Worm (Caenorhabditis elegans) whole organism, L4 larva: ENCODE results near the gene K02C4.5.
A peak's percentile ranks its signal among the peaks of the same experiment; 100 is the strongest.

Experiments used
- F44E2.7 ChIP-seq: fragments of 200-800 bp; sonication (Bioruptor generic); IDR thresholded peaks from 2 replicates; pipeline ENCODE4 v2.1.2; 2022; ENCODE audit warnings: missing genetic modification characterization, missing compliant biosample characterization
- F49E8.2 ChIP-seq: sonication (generic microtip); optimal IDR thresholded peaks from 2 replicates; lab custom pipeline; 2016; ENCODE audit warnings: missing compliant biosample characterization, mild to moderate bottlenecking, missing genetic modification characterization, borderline replicate concordance
- T26A8.4 ChIP-seq: fragments of 200-800 bp; sonication (Bioruptor generic); IDR thresholded peaks from 2 replicates; pipeline ENCODE4 v1.3.6; 2022; ENCODE audit warnings: missing genetic modification characterization, missing compliant biosample characterization
- Y75B8A.6 ChIP-seq: fragments of 200-800 bp; sonication (Bioruptor generic); IDR thresholded peaks from 2 replicates; pipeline ENCODE4 v1.3.6; 2022; ENCODE audit warnings: missing genetic modification reagents, missing genetic modification characterization, missing compliant biosample characterization
- aly-2 ChIP-seq: sonication (generic microtip); optimal IDR thresholded peaks from 2 replicates; lab custom pipeline; 2018; ENCODE audit warnings: missing biosample characterization, missing genetic modification characterization
- attf-4 ChIP-seq: sonication (generic microtip); optimal IDR thresholded peaks from 3 replicates; lab custom pipeline; 2017; ENCODE audit warnings: missing biosample characterization, missing genetic modification characterization
- ceh-28 ChIP-seq: fragments of 150-350 bp; optimal IDR thresholded peaks from 2 replicates; lab custom pipeline; 2014; ENCODE audit warnings: missing biosample characterization, missing genetic modification reagents, missing genetic modification characterization
- ceh-82 ChIP-seq: sonication (generic microtip); optimal IDR thresholded peaks from 2 replicates; lab custom pipeline; 2017; ENCODE audit warnings: missing biosample characterization, missing genetic modification characterization
- ces-1 ChIP-seq: fragments of 150-350 bp; sonication (generic microtip); optimal IDR thresholded peaks from 4 replicates; lab custom pipeline; 2014; ENCODE audit warnings: missing biosample characterization, missing genetic modification reagents, missing genetic modification characterization
- daf-12 ChIP-seq: fragments of 150-350 bp; optimal IDR thresholded peaks from 2 replicates; lab custom pipeline; 2014; ENCODE audit warnings: missing biosample characterization, missing genetic modification reagents, missing genetic modification characterization
- daf-16 ChIP-seq, 3 experiments: sonication (generic microtip); optimal IDR thresholded peaks; 2 replicates each; lab custom pipeline; 2016 to 2017; ENCODE audit warnings: missing genetic modification characterization in 3 of 3, missing genetic modification reagents in 3 of 3, mild to moderate bottlenecking in 2 of 3, missing compliant biosample characterization in 2 of 3, missing biosample characterization in 1 of 3, moderate library complexity in 1 of 3
- daf-8 ChIP-seq: fragments of 200-800 bp; sonication (Bioruptor generic); IDR thresholded peaks from 2 replicates; pipeline ENCODE4 v1.3.6; 2022; ENCODE audit warnings: missing genetic modification characterization, missing compliant biosample characterization
- dmd-6 ChIP-seq: fragments of 200-800 bp; sonication (Bioruptor generic); IDR thresholded peaks from 2 replicates; pipeline ENCODE4 v1.3.6; 2022; ENCODE audit warnings: missing genetic modification reagents, missing genetic modification characterization, missing compliant biosample characterization
- dmd-9 ChIP-seq: fragments of 200-800 bp; sonication (Bioruptor generic); IDR thresholded peaks from 2 replicates; pipeline ENCODE4 v1.3.6; 2022; ENCODE audit warnings: missing genetic modification reagents, missing genetic modification characterization, missing compliant biosample characterization
- dpl-1 ChIP-seq: fragments of 150-350 bp; optimal IDR thresholded peaks from 2 replicates; lab custom pipeline; 2014; ENCODE audit warnings: missing biosample characterization, missing genetic modification reagents, missing genetic modification characterization
- dve-1 ChIP-seq: sonication (generic microtip); optimal IDR thresholded peaks from 2 replicates; lab custom pipeline; 2017; ENCODE audit warnings: antibody characterized with exemption, mild to moderate bottlenecking, missing genetic modification characterization, missing compliant biosample characterization; ENCODE audit not compliant: insufficient read depth
- fkh-10 ChIP-seq: fragments of 150-350 bp; optimal IDR thresholded peaks from 2 replicates; lab custom pipeline; 2014; ENCODE audit warnings: missing biosample characterization, missing genetic modification reagents, missing genetic modification characterization
- hif-1 ChIP-seq, 2 experiments: sonication (generic microtip); optimal IDR thresholded peaks; 2 replicates each; lab custom pipeline; 2016 to 2017; ENCODE audit warnings: missing compliant biosample characterization in 2 of 2, missing genetic modification characterization in 2 of 2, missing genetic modification reagents in 2 of 2, missing genotype in 2 of 2, mild to moderate bottlenecking in 1 of 2
- hlh-11 ChIP-seq: fragments of 200-800 bp; sonication (Bioruptor generic); optimal IDR thresholded peaks from 2 replicates; lab custom pipeline; 2018; ENCODE audit warnings: mild to moderate bottlenecking, missing genetic modification characterization, missing compliant biosample characterization
- hlh-30 ChIP-seq: sonication (generic microtip); optimal IDR thresholded peaks from 2 replicates; lab custom pipeline; 2017; ENCODE audit warnings: antibody characterized with exemption, mild to moderate bottlenecking, missing genetic modification characterization, missing compliant biosample characterization; ENCODE audit not compliant: insufficient read depth
- hmg-1.1 ChIP-seq: fragments of 200-800 bp; sonication (Bioruptor generic); IDR thresholded peaks from 2 replicates; pipeline ENCODE4 v1.3.6; 2022; ENCODE audit warnings: missing genetic modification reagents, missing genetic modification characterization, missing compliant biosample characterization
- jun-1 ChIP-seq: fragments of 150-350 bp; optimal IDR thresholded peaks from 2 replicates; lab custom pipeline; 2014; ENCODE audit warnings: missing biosample characterization, missing genetic modification reagents, missing genetic modification characterization
- lin-1 ChIP-seq: fragments of 200-800 bp; sonication (Bioruptor generic); IDR thresholded peaks from 2 replicates; pipeline ENCODE4 v1.3.6; 2022; ENCODE audit warnings: missing genetic modification reagents, missing genetic modification characterization, missing compliant biosample characterization
- lin-13 ChIP-seq: fragments of 150-350 bp; optimal IDR thresholded peaks from 2 replicates; lab custom pipeline; 2014; ENCODE audit warnings: missing biosample characterization, missing genetic modification reagents, missing genetic modification characterization
- lin-15B ChIP-seq: fragments of 150-350 bp; sonication (generic microtip); optimal IDR thresholded peaks from 3 replicates; lab custom pipeline; 2014; ENCODE audit warnings: missing biosample characterization, missing genetic modification characterization
- lin-38 ChIP-seq: fragments of 200-800 bp; sonication (Bioruptor generic); IDR thresholded peaks from 2 replicates; pipeline ENCODE4 v1.3.6; 2022; ENCODE audit warnings: missing genetic modification reagents, missing genetic modification characterization, missing compliant biosample characterization
- lsy-2 ChIP-seq, 2 experiments: fragments of 150-350 bp in 1 of 2; sonication (generic microtip) in 1 of 2; optimal IDR thresholded peaks; 2 replicates each; lab custom pipeline; 2014 to 2017; ENCODE audit warnings: missing biosample characterization in 2 of 2, missing genetic modification characterization in 2 of 2
- mep-1 ChIP-seq: fragments of 150-350 bp; sonication (generic microtip); optimal IDR thresholded peaks from 3 replicates; lab custom pipeline; 2014; ENCODE audit warnings: missing biosample characterization, missing genetic modification characterization
- mes-2 ChIP-seq: sonication (generic microtip); optimal IDR thresholded peaks from 2 replicates; lab custom pipeline; 2016; ENCODE audit warnings: missing genotype, mild to moderate bottlenecking, missing genetic modification characterization, missing compliant biosample characterization; ENCODE audit not compliant: poor library complexity, severe bottlenecking
- nhr-10 ChIP-seq: fragments of 150-350 bp; optimal IDR thresholded peaks from 2 replicates; lab custom pipeline; 2014; ENCODE audit warnings: missing biosample characterization, missing genetic modification characterization
- nhr-102 ChIP-seq: sonication (generic microtip); optimal IDR thresholded peaks from 2 replicates; lab custom pipeline; 2016; ENCODE audit warnings: mild to moderate bottlenecking, missing genetic modification characterization, moderate library complexity, missing compliant biosample characterization
- nhr-11 ChIP-seq: fragments of 150-350 bp; optimal IDR thresholded peaks from 2 replicates; lab custom pipeline; 2014; ENCODE audit warnings: missing biosample characterization, missing genetic modification characterization
- nhr-28 ChIP-seq: fragments of 150-350 bp; optimal IDR thresholded peaks from 2 replicates; lab custom pipeline; 2014; ENCODE audit warnings: missing biosample characterization, missing genetic modification characterization
- nhr-41 ChIP-seq: fragments of 200-800 bp; sonication (Bioruptor generic); IDR thresholded peaks from 2 replicates; pipeline ENCODE4 v1.3.6; 2022; ENCODE audit warnings: missing genetic modification reagents, missing genetic modification characterization, missing compliant biosample characterization
- nhr-42 ChIP-seq: fragments of 200-800 bp; sonication (Bioruptor generic); IDR thresholded peaks from 2 replicates; pipeline ENCODE4 v1.3.6; 2022; ENCODE audit warnings: missing genetic modification characterization, missing compliant biosample characterization
- nhr-6 ChIP-seq: fragments of 150-350 bp; optimal IDR thresholded peaks from 2 replicates; lab custom pipeline; 2014; ENCODE audit warnings: missing biosample characterization, missing genetic modification characterization
- nhr-76 ChIP-seq: fragments of 150-350 bp; optimal IDR thresholded peaks from 2 replicates; lab custom pipeline; 2014; ENCODE audit warnings: missing biosample characterization, missing genetic modification characterization
- php-3 ChIP-seq: fragments of 200-800 bp; sonication (Bioruptor generic); IDR thresholded peaks from 2 replicates; pipeline ENCODE4 v1.3.6; 2022; ENCODE audit warnings: missing genetic modification reagents, missing genetic modification characterization, missing compliant biosample characterization
- pqm-1 ChIP-seq: sonication (generic microtip); optimal IDR thresholded peaks from 2 replicates; lab custom pipeline; 2017; ENCODE audit warnings: missing biosample characterization, missing genetic modification characterization
- saeg-2 ChIP-seq: fragments of 200-800 bp; sonication (Bioruptor generic); IDR thresholded peaks from 2 replicates; pipeline ENCODE4 v1.3.6; 2022; ENCODE audit warnings: missing genetic modification reagents, missing genetic modification characterization, missing compliant biosample characterization
- sdz-12 ChIP-seq: fragments of 200-800 bp; sonication (Bioruptor generic); optimal IDR thresholded peaks from 2 replicates; lab custom pipeline; 2018; ENCODE audit warnings: mild to moderate bottlenecking, missing genetic modification characterization, missing compliant biosample characterization
- set-16 ChIP-seq: fragments of 200-800 bp; sonication (Bioruptor generic); IDR thresholded peaks from 2 replicates; pipeline ENCODE4 v1.3.6; 2022; ENCODE audit warnings: missing genetic modification reagents, missing genetic modification characterization, missing compliant biosample characterization
- snpc-1.2 ChIP-seq: fragments of 200-800 bp; sonication (Bioruptor generic); IDR thresholded peaks from 2 replicates; pipeline ENCODE4 v1.3.6; 2022; ENCODE audit warnings: missing genetic modification reagents, missing genetic modification characterization, missing compliant biosample characterization
- snpc-4 ChIP-seq: fragments of 150-350 bp; optimal IDR thresholded peaks from 2 replicates; lab custom pipeline; 2014; ENCODE audit warnings: missing biosample characterization, missing genetic modification characterization
- tra-1 ChIP-seq: fragments of 200-800 bp; sonication (Bioruptor generic); IDR thresholded peaks from 2 replicates; pipeline ENCODE4 v1.3.6; 2022; ENCODE audit warnings: missing genetic modification reagents, missing genetic modification characterization, missing compliant biosample characterization
- unc-62 ChIP-seq, 3 experiments: fragments of 150-350 bp in 1 of 3; sonication (generic microtip); optimal IDR thresholded peaks in 2 of 3; peaks in 1 of 3; 1 replicate in 1 of 3; 2 replicates in 2 of 3; lab custom pipeline; 2014 to 2017; ENCODE audit warnings: missing biosample characterization in 3 of 3, missing genetic modification characterization in 3 of 3, missing genetic modification reagents in 3 of 3, missing genotype in 1 of 3
- vab-7 ChIP-seq: fragments of 200-800 bp; sonication (Bioruptor generic); IDR thresholded peaks from 2 replicates; pipeline ENCODE4 v1.3.6; 2022; ENCODE audit warnings: missing genetic modification reagents, missing genetic modification characterization, missing compliant biosample characterization
- zip-11 ChIP-seq: fragments of 200-800 bp; sonication (Bioruptor generic); IDR thresholded peaks from 2 replicates; pipeline ENCODE4 v1.3.6; 2022; ENCODE audit warnings: missing genetic modification characterization, missing compliant biosample characterization
- zip-2 ChIP-seq: fragments of 150-350 bp; optimal IDR thresholded peaks from 2 replicates; lab custom pipeline; 2014; ENCODE audit warnings: missing biosample characterization, missing genetic modification characterization
- ztf-11 ChIP-seq: fragments of 150-350 bp; optimal IDR thresholded peaks from 2 replicates; lab custom pipeline; 2014; ENCODE audit warnings: missing biosample characterization, missing genetic modification characterization
- ztf-7 ChIP-seq: fragments of 150-350 bp; optimal IDR thresholded peaks from 2 replicates; lab custom pipeline; 2014; ENCODE audit warnings: missing biosample characterization, missing genetic modification characterization

The K02C4.5 gene

ce11 chrII:8078041-8078440, at the start of gene K02C4.5:
Gene K02C4.5, plus strand, starts transcription at chrII:8078435.
- no peak for TF ChIP-seq daf-8 (GFP tag; lab: Robert Waterston, UW)
- TF ChIP-seq nhr-41 (GFP tag; lab: Robert Waterston, UW): no peak
- no peak for TF ChIP-seq snpc-1.2
- TF ChIP-seq dmd-9: no peak
- peak; percentile 98 for TF ChIP-seq pqm-1
- no peak for TF ChIP-seq Y75B8A.6 (GFP tag; lab: Robert Waterston, UW)
- TF ChIP-seq dve-1 (tag; lab: Kevin White, UChicago): peak; percentile 60
- peak in 1 of 2 experiments; percentile 26 for TF ChIP-seq lsy-2 (tag; optimal IDR thresholded peaks at IDR 0.05; lab: Kevin White, UChicago)
- TF ChIP-seq nhr-28 (tag; lab: Kevin White, UChicago): peak; percentile 65
- no peak for TF ChIP-seq daf-12 (tag; lab: Kevin White, UChicago)
- TF ChIP-seq jun-1 (tag; lab: Kevin White, UChicago): no peak
- TF ChIP-seq lin-15B (tag; lab: Kevin White, UChicago): no peak
- TF ChIP-seq attf-4 (tag; lab: Kevin White, UChicago): no peak
- no peak for TF ChIP-seq snpc-4 (tag; lab: Kevin White, UChicago)
- TF ChIP-seq nhr-10 (tag; lab: Kevin White, UChicago): no peak
- 0 out of 2 replicates have a peak, but pooled peaks have one; percentile 34 for TF ChIP-seq lin-1 (GFP tag; lab: Robert Waterston, UW)
- TF ChIP-seq ces-1 (GFP tag; lab: Kevin White, UChicago): no peak
- no peak for TF ChIP-seq aly-2 (tag; lab: Kevin White, UChicago)
- TF ChIP-seq hlh-30 (tag; lab: Kevin White, UChicago): peak; percentile 61
- no peak for TF ChIP-seq fkh-10 (GFP tag; lab: Kevin White, UChicago)
- TF ChIP-seq ztf-7 (tag; lab: Kevin White, UChicago): peak; percentile 7
- no peak for TF ChIP-seq F44E2.7
- no peak for TF ChIP-seq hif-1 (tag; optimal IDR thresholded peaks at IDR 0.05; lab: Kevin White, UChicago)
- TF ChIP-seq hmg-1.1: no peak
- TF ChIP-seq sdz-12: no peak
- 0 out of 2 replicates have a peak, but pooled peaks have one; percentile 49 for TF ChIP-seq php-3 (GFP tag; lab: Robert Waterston, UW)
- no peak for TF ChIP-seq zip-2
- TF ChIP-seq set-16 (GFP tag; lab: Robert Waterston, UW): no peak
- no peak for TF ChIP-seq nhr-102 (tag; lab: Kevin White, UChicago)
- no peak for TF ChIP-seq zip-11
- TF ChIP-seq tra-1 (GFP tag; lab: Robert Waterston, UW): peak; percentile 70
- no peak for TF ChIP-seq ztf-11 (tag; lab: Kevin White, UChicago)
- no peak for TF ChIP-seq lin-13 (GFP tag; lab: Kevin White, UChicago)
- TF ChIP-seq nhr-76 (tag; lab: Kevin White, UChicago): no peak
- TF ChIP-seq hlh-11 (tag; lab: Kevin White, UChicago): peak; percentile 79
- no peak for TF ChIP-seq vab-7 (GFP tag; lab: Robert Waterston, UW)
- no peak for TF ChIP-seq T26A8.4 (GFP tag; lab: Robert Waterston, UW)
- TF ChIP-seq mes-2: no peak
- no peak for TF ChIP-seq daf-16 (GFP tag; optimal IDR thresholded peaks at IDR 0.05; lab: Kevin White, UChicago)
- TF ChIP-seq daf-16 (tag; optimal IDR thresholded peaks at IDR 0.05; lab: Kevin White, UChicago): peak; percentile 80
- no peak for TF ChIP-seq nhr-42
- no peak for TF ChIP-seq F49E8.2
- peak; percentile 59 for TF ChIP-seq dmd-6 (GFP tag; lab: Robert Waterston, UW)
- no peak for TF ChIP-seq unc-62 (GFP tag; optimal IDR thresholded peaks at IDR 0.05 in 1 of 2; lab: Kevin White, UChicago)
- no peak for TF ChIP-seq unc-62 (tag; optimal IDR thresholded peaks at IDR 0.05; lab: Kevin White, UChicago)
- TF ChIP-seq ceh-28 (tag; lab: Kevin White, UChicago): no peak
- TF ChIP-seq dpl-1 (GFP tag; lab: Kevin White, UChicago): no peak
- TF ChIP-seq mep-1 (tag; lab: Kevin White, UChicago): peak; percentile 25
- TF ChIP-seq nhr-6 (tag; lab: Kevin White, UChicago): peak; percentile 61
- no peak for TF ChIP-seq saeg-2 (GFP tag; lab: Robert Waterston, UW)
- no peak for TF ChIP-seq nhr-11
- no peak for TF ChIP-seq lin-38 (GFP tag; lab: Robert Waterston, UW)
- TF ChIP-seq ceh-82 (tag; lab: Kevin White, UChicago): no peak
